Worm (Caenorhabditis elegans) whole organism, late embryonic: Measurements from ENCODE around the gene Y58A7A.1.

ENCODE experiments used
- C38D4.7 ChIP-seq: fragments of 200-800 bp; sonication (Bioruptor generic); optimal IDR thresholded peaks from 2 replicates; lab custom pipeline; 2018; ENCODE audit warnings: mild to moderate bottlenecking, missing genetic modification characterization, moderate library complexity, missing compliant biosample characterization
- Y22D7AL.16 ChIP-seq: sonication (generic microtip); optimal IDR thresholded peaks from 2 replicates; lab custom pipeline; 2016; ENCODE audit warnings: missing genetic modification characterization, missing compliant biosample characterization
- ceh-2 ChIP-seq: sonication (generic microtip); optimal IDR thresholded peaks from 2 replicates; lab custom pipeline; 2016; ENCODE audit warnings: missing genotype, missing genetic modification characterization, missing compliant biosample characterization
- ets-4 ChIP-seq: sonication (generic microtip); optimal IDR thresholded peaks from 2 replicates; lab custom pipeline; 2016; ENCODE audit warnings: missing genetic modification characterization, missing compliant biosample characterization
- eyg-1 ChIP-seq: sonication (generic microtip); optimal IDR thresholded peaks from 2 replicates; lab custom pipeline; 2016; ENCODE audit warnings: missing genotype, missing genetic modification characterization, missing compliant biosample characterization
- fkh-10 ChIP-seq: fragments of 150-350 bp; optimal IDR thresholded peaks from 2 replicates; lab custom pipeline; 2014; ENCODE audit warnings: missing biosample characterization, missing genetic modification reagents, missing genetic modification characterization
- hlh-15 ChIP-seq: sonication (generic microtip); optimal IDR thresholded peaks from 2 replicates; lab custom pipeline; 2016; ENCODE audit warnings: missing genetic modification characterization, missing compliant biosample characterization
- nhr-11 ChIP-seq: fragments of 150-350 bp; optimal IDR thresholded peaks from 2 replicates; lab custom pipeline; 2014; ENCODE audit warnings: missing biosample characterization, missing genetic modification characterization
- npax-4 ChIP-seq: sonication (generic microtip); optimal IDR thresholded peaks from 2 replicates; lab custom pipeline; 2016; ENCODE audit warnings: missing genetic modification characterization, missing compliant biosample characterization
- odd-2 ChIP-seq: sonication (generic microtip); optimal IDR thresholded peaks from 2 replicates; lab custom pipeline; 2017; ENCODE audit warnings: antibody characterized with exemption, mild to moderate bottlenecking, missing genetic modification characterization, missing compliant biosample characterization
- pha-4 ChIP-seq: fragments of 150-350 bp; optimal IDR thresholded peaks from 2 replicates; lab custom pipeline; 2018; ENCODE audit warnings: missing biosample characterization, missing genetic modification reagents, missing genetic modification characterization
- unc-55 ChIP-seq: sonication (generic microtip); optimal IDR thresholded peaks from 2 replicates; lab custom pipeline; 2017; ENCODE audit warnings: missing biosample characterization, missing genetic modification reagents, missing genetic modification characterization

DNA sequence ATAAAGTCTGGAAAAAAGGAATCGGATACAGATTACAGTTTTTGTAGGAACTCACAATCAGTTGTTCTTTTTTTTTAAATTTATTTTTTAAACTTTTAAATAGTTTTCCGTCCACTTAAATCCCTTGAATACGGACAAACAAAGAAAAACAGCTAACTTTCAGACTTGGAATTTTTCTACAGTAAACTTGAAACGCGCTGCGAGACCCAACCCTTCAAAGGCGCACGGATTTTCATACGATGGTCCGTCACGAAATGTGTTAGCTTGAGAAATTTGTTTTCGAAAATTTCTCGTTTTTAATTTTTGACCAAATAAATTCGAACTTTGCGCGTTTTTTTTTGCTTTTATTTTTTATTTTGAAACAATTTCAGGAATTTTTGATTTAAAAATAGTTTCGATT, 22.8 kb downstream of the Y58A7A.1 start:
- TF ChIP-seq odd-2 (tag; lab: Kevin White, UChicago) (no peak), eyg-1 (tag; lab: Kevin White, UChicago) (no peak), C38D4.7 (GFP tag; lab: Kevin White, UChicago) (no peak), unc-55 (no peak), Y22D7AL.16 (tag; lab: Kevin White, UChicago) (no peak), npax-4 (no peak), pha-4 (tag; lab: Kevin White, UChicago) (no peak), nhr-11 (tag; lab: Kevin White, UChicago) (no peak), hlh-15 (no peak), ceh-2 (tag; lab: Kevin White, UChicago) (no peak), ets-4 (no peak), fkh-10 (GFP tag; lab: Kevin White, UChicago) (no peak)
